Worm (Caenorhabditis elegans): ENCODE results near the gene spat-2.

spat-2 gene

ce11 chrIII:11031309-11031708 lies 5.4 kb upstream of the spat-2 start, which contains the start of gene Y48A6B.14:
Gene Y48A6B.14, plus strand, starts transcription at chrIII:11031609.
- TF ChIP-seq bed-3 (GFP tag; optimal IDR thresholded peaks at IDR 0.05) (no peak), lsy-2 (tag; optimal IDR thresholded peaks at IDR 0.05) (no peak), snpc-4 (tag; optimal IDR thresholded peaks at IDR 0.05) (no peak), lin-32 (GFP tag; optimal IDR thresholded peaks at IDR 0.05) (no peak), elt-1 (tag; optimal IDR thresholded peaks at IDR 0.05; ENCODE audit: borderline replicate concordance, insufficient read depth) (no peak), mab-5 (tag; optimal IDR thresholded peaks at IDR 0.05) (no peak), ham-2 (GFP tag; optimal IDR thresholded peaks at IDR 0.05) (no peak), drap-1 (GFP tag; optimal IDR thresholded peaks at IDR 0.05) (no peak), nhr-12 (tag; optimal IDR thresholded peaks at IDR 0.05) (no peak), ces-1 (GFP tag; optimal IDR thresholded peaks at IDR 0.05) (no peak), sptf-1 (tag; optimal IDR thresholded peaks at IDR 0.05) (no peak), zip-8 (tag; optimal IDR thresholded peaks at IDR 0.05) (no peak), unc-62 (GFP tag; optimal IDR thresholded peaks at IDR 0.05) (no peak), lin-13 (tag; optimal IDR thresholded peaks at IDR 0.05) (no peak), elt-3 (tag; optimal IDR thresholded peaks at IDR 0.05) (no peak), nhr-237 (tag; optimal IDR thresholded peaks at IDR 0.05) (no peak), unc-39 (tag; optimal IDR thresholded peaks at IDR 0.05) (no peak), nhr-2 (tag; optimal IDR thresholded peaks at IDR 0.05) (no peak), mls-2 (tag; optimal IDR thresholded peaks at IDR 0.05) (no peak)

ce11 chrIII:11032872-11033271 lies 3.9 kb upstream of the spat-2 start, which contains the start of gene Y48A6B.9:
Gene Y48A6B.9, plus strand, starts transcription at chrIII:11033172.
- TF ChIP-seq lin-32 (GFP tag; optimal IDR thresholded peaks at IDR 0.05) (no peak), mep-1 (tag; optimal IDR thresholded peaks at IDR 0.05) (no peak), ztf-11 (tag; optimal IDR thresholded peaks at IDR 0.05) (no peak), bed-3 (GFP tag; optimal IDR thresholded peaks at IDR 0.05) (no peak), blmp-1 (tag; optimal IDR thresholded peaks at IDR 0.05) (no peak), ceh-43 (GFP tag; optimal IDR thresholded peaks at IDR 0.05) (no peak), ham-2 (GFP tag; optimal IDR thresholded peaks at IDR 0.05) (no peak), lsy-2 (tag; optimal IDR thresholded peaks at IDR 0.05) (no peak), pha-4 (tag; optimal IDR thresholded peaks at IDR 0.05) (no peak), ceh-83 (GFP tag; optimal IDR thresholded peaks at IDR 0.05) (no peak)

ce11 chrIII:11036132-11036531 lies 608 bp upstream of the spat-2 start:
- TF ChIP-seq sptf-1 (tag; optimal IDR thresholded peaks at IDR 0.05) (peak; percentile 28), lsy-2 (tag; optimal IDR thresholded peaks at IDR 0.05) (peak; percentile 96), pha-4 (tag; optimal IDR thresholded peaks at IDR 0.05) (peak; percentile 67), ceh-43 (GFP tag; optimal IDR thresholded peaks at IDR 0.05) (no peak), mep-1 (tag; optimal IDR thresholded peaks at IDR 0.05) (peak; percentile 74), unc-120 (tag; optimal IDR thresholded peaks at IDR 0.05; ENCODE audit: poor library complexity, severe bottlenecking) (no peak), nhr-237 (tag; optimal IDR thresholded peaks at IDR 0.05) (peak; percentile 58), unc-62 (GFP tag; optimal IDR thresholded peaks at IDR 0.05) (peak; percentile 34), ces-1 (GFP tag; optimal IDR thresholded peaks at IDR 0.05) (peak; percentile 34), mab-5 (tag; optimal IDR thresholded peaks at IDR 0.05) (no peak), lin-13 (tag; optimal IDR thresholded peaks at IDR 0.05) (peak; percentile 74)

- TF ChIP-seq mep-1 (tag; optimal IDR thresholded peaks at IDR 0.05) = peak; percentile 46
- TF ChIP-seq hlh-1 (tag; optimal IDR thresholded peaks at IDR 0.05) = peak; percentile 21
- no peak for TF ChIP-seq sem-2 (GFP tag; optimal IDR thresholded peaks at IDR 0.05)
These were observed 2.5 kb downstream of the spat-2 start for ce11 chrIII:11039250-11039649.

- TF ChIP-seq snpc-4 (tag; optimal IDR thresholded peaks at IDR 0.05) = no peak
- no peak for TF ChIP-seq sptf-1 (tag; optimal IDR thresholded peaks at IDR 0.05)
- no peak for TF ChIP-seq ham-2 (GFP tag; optimal IDR thresholded peaks at IDR 0.05)
- TF ChIP-seq nhr-28 (tag; optimal IDR thresholded peaks at IDR 0.05) = no peak
- TF ChIP-seq mep-1 (tag; optimal IDR thresholded peaks at IDR 0.05) = no peak
- no peak for TF ChIP-seq hlh-1 (tag; optimal IDR thresholded peaks at IDR 0.05)
- TF ChIP-seq elt-1 (tag; optimal IDR thresholded peaks at IDR 0.05; ENCODE audit: borderline replicate concordance, insufficient read depth) = no peak
- TF ChIP-seq cnd-1 (tag; optimal IDR thresholded peaks at IDR 0.05) = no peak
- TF ChIP-seq nhr-12 (tag; optimal IDR thresholded peaks at IDR 0.05) = no peak
- TF ChIP-seq nhr-76 (tag; optimal IDR thresholded peaks at IDR 0.05) = no peak
- TF ChIP-seq ceh-43 (GFP tag; optimal IDR thresholded peaks at IDR 0.05) = no peak
- TF ChIP-seq lin-13 (tag; optimal IDR thresholded peaks at IDR 0.05) = no peak
These were observed 3.9 kb downstream of the spat-2 start for ce11 chrIII:11040606-11041005.

Data from whole organism, mixed stage, embryonic.